Worm (Caenorhabditis elegans) whole organism, L4 larva: ENCODE measurements around the gene F02C9.1.

Source experiments
- F37D6.2 ChIP-seq: sonication (generic microtip); optimal IDR thresholded peaks from 2 replicates; lab custom pipeline; 2016; ENCODE audit warnings: mild to moderate bottlenecking, missing genetic modification characterization, missing compliant biosample characterization
- R02D3.7 ChIP-seq: fragments of 150-350 bp; sonication (generic microtip); optimal IDR thresholded peaks from 3 replicates; lab custom pipeline; 2014; ENCODE audit warnings: missing biosample characterization, missing genetic modification characterization
- ZK546.5 ChIP-seq, 2 experiments: sonication (generic microtip); optimal IDR thresholded peaks; 2 replicates each; lab custom pipeline; 2017; ENCODE audit warnings: missing biosample characterization in 2 of 2, missing genetic modification characterization in 2 of 2
- aha-1 ChIP-seq: fragments of 150-350 bp; peaks from one replicate; lab custom pipeline; 2014; ENCODE audit warnings: missing biosample characterization, missing genetic modification characterization
- ama-1 ChIP-seq: fragments of 150-350 bp; optimal IDR thresholded peaks from 2 replicates; lab custom pipeline; 2014; ENCODE audit warnings: inconsistent platforms, mixed read lengths
- egl-27 ChIP-seq: sonication (generic microtip); optimal IDR thresholded peaks from 3 replicates; lab custom pipeline; 2017; ENCODE audit warnings: missing biosample characterization, missing genetic modification reagents, missing genetic modification characterization
- fos-1 ChIP-seq: fragments of 150-350 bp; optimal IDR thresholded peaks from 2 replicates; lab custom pipeline; 2014; ENCODE audit warnings: missing biosample characterization, missing genetic modification characterization
- lin-39 ChIP-seq: fragments of 150-350 bp; optimal IDR thresholded peaks from 2 replicates; lab custom pipeline; 2014; ENCODE audit warnings: missing biosample characterization, missing genetic modification reagents, missing genetic modification characterization
- unc-39 ChIP-seq: sonication (generic microtip); optimal IDR thresholded peaks from 2 replicates; lab custom pipeline; 2017; ENCODE audit warnings: missing biosample characterization, missing genetic modification characterization
- unc-62 ChIP-seq, 3 experiments: fragments of 150-350 bp in 1 of 3; sonication (generic microtip); optimal IDR thresholded peaks in 2 of 3; peaks in 1 of 3; 1 replicate in 1 of 3; 2 replicates in 2 of 3; lab custom pipeline; 2014 to 2017; ENCODE audit warnings: missing biosample characterization in 3 of 3, missing genetic modification characterization in 3 of 3, missing genetic modification reagents in 3 of 3, missing genotype in 1 of 3
- vab-7 ChIP-seq: fragments of 200-800 bp; sonication (Bioruptor generic); IDR thresholded peaks from 2 replicates; pipeline ENCODE4 v1.3.6; 2022; ENCODE audit warnings: missing genetic modification reagents, missing genetic modification characterization, missing compliant biosample characterization

DNA sequence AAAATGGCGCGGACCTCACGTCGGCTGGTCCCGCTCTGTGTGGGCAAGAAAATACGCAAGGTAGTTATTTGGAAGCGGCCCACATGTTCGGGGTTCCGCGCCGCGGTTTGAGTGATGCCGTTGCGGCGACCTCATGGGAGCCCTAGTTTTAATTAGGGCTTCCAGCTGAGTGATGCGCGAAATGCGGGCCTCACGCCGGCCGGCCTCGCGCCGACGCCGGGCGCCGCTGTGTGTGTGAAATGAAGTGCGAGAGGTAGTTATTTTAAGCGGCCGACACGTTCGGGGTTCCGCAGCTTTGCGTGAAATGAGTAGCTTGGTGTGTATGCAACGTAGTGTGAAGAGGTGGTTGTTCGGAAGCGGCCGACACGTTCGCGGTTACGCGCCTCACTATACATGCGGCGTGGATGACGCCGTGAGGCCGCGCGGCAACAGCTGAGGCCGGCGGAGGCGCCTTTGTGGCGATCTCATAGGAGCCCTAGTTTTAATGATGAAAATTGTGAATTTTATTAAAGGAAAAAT is 11.5 kb downstream of the F02C9.1 start:
- no peak for TF ChIP-seq ZK546.5 (tag; optimal IDR thresholded peaks at IDR 0.05; lab: Kevin White, UChicago)
- TF ChIP-seq unc-62 (GFP tag; optimal IDR thresholded peaks at IDR 0.05 in 1 of 2; lab: Kevin White, UChicago): no peak
- no peak for TF ChIP-seq unc-62 (tag; optimal IDR thresholded peaks at IDR 0.05; lab: Kevin White, UChicago)
- TF ChIP-seq egl-27 (tag; lab: Kevin White, UChicago): no peak
- no peak for TF ChIP-seq fos-1
- TF ChIP-seq vab-7 (GFP tag; lab: Robert Waterston, UW): no peak
- TF ChIP-seq R02D3.7 (tag; lab: Kevin White, UChicago): no peak
- TF ChIP-seq unc-39 (tag; lab: Kevin White, UChicago): no peak
- no peak for TF ChIP-seq ama-1
- peak; percentile 73 for TF ChIP-seq aha-1 (tag; lab: Kevin White, UChicago)
- no peak for TF ChIP-seq lin-39 (tag; lab: Kevin White, UChicago)
- TF ChIP-seq F37D6.2 (tag; lab: Kevin White, UChicago): no peak
